Worm (Caenorhabditis elegans) whole organism, L4/young adult: ENCODE results near the gene frpr-6.

Source experiments
- W03F9.2 ChIP-seq: fragments of 150-350 bp; optimal IDR thresholded peaks from 2 replicates; lab custom pipeline; 2014; ENCODE audit warnings: missing biosample characterization, missing genetic modification characterization
- dao-5 ChIP-seq: sonication (generic microtip); optimal IDR thresholded peaks from 2 replicates; lab custom pipeline; 2016; ENCODE audit warnings: missing genotype, missing genetic modification characterization, moderate library complexity, missing compliant biosample characterization
- him-1 ChIP-seq: sonication (generic microtip); optimal IDR thresholded peaks from 2 replicates; lab custom pipeline; 2016; ENCODE audit warnings: missing genotype, missing genetic modification reagents, missing genetic modification characterization, missing compliant biosample characterization

DNA sequence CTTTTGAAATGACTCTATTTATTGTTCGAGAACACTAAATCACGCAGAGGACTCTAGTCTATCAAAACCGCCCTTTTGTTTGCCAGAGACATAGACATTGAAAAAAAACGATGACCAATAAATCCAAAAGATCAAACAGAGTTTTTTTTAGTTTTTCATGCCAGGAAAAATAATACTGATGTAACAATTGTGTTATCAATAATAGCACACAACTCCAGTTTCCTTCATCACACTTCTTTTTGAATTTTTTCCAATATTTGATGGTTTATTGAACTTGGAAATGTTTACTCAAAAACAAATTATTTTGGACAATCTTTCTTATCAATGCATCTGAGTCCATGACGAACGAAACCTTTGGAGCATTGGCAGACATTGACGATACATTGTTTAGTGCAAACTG lies 47.0 kb downstream of the frpr-6 start, which contains the start of gene C25E10.8:
- TF ChIP-seq him-1: no peak
- no peak for TF ChIP-seq dao-5 (tag; lab: Kevin White, UChicago)
- TF ChIP-seq W03F9.2 (tag; lab: Kevin White, UChicago): no peak
